Worm (Caenorhabditis elegans) whole organism, midembryonic: ENCODE results near the gene nhr-79.

Source experiments
- flt-1 ChIP-seq: fragments of 200-800 bp; sonication (Bioruptor generic); IDR thresholded peaks from 2 replicates; pipeline ENCODE4 v1.3.6; 2022; ENCODE audit warnings: missing genetic modification characterization, missing compliant biosample characterization
- tab-1 ChIP-seq: fragments of 200-800 bp; sonication (Bioruptor generic); IDR thresholded peaks from 2 replicates; pipeline ENCODE4 v1.3.6; 2022; ENCODE audit warnings: missing genetic modification characterization, missing compliant biosample characterization

DNA sequence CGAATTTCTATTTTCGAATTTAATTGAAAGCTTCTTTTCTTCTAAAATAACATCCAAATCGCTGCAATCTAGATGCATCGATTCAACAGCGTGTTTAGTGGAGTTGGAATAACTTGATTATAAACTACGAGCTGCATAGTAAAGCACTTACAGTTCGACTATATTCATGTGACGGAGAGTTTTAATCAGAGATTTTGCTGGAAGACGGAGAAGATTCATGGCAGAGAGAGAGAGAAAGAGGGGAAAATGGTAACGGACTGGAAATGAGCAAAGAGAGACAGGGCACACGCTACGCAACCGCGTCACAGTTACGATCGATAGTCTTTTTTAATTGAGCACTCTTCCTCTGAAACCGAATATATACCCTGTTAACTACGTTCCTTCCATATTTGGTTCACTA, 21.8 kb upstream of the nhr-79 start, which contains the start of gene fbxb-116:
- no peak for TF ChIP-seq flt-1 (GFP tag; lab: Robert Waterston, UW)
- no peak for TF ChIP-seq tab-1 (GFP tag; lab: Robert Waterston, UW)
